Worm (Caenorhabditis elegans): ENCODE results near the gene srh-73.

DNA sequence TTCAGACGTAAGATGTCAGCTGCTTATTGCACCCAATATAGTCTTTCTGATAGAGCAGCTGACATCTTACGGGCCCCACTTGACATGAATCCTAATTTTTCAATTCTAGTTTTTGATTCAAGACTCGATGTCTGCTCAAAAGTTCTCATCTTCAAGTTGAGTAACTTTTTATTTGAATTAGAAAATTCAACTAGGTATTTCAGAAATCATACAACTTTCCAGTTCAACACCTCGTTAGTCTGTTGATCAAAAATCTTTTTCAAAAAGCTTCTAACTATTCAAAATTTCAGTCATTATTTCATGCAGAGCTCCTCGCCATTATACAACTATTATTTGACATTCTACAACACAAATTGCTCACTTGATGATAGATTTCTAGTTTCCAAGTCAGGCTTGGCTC, at the start of gene srh-73:
- no peak for TF ChIP-seq ama-1 (optimal IDR thresholded peaks at IDR 0.05)
- TF ChIP-seq B0310.2 (tag; optimal IDR thresholded peaks at IDR 0.05): no peak
- TF ChIP-seq hmbx-1 (tag; optimal IDR thresholded peaks at IDR 0.05): no peak
- TF ChIP-seq ceh-13 (GFP tag; optimal IDR thresholded peaks at IDR 0.05): no peak
- TF ChIP-seq flt-1 (GFP tag; IDR thresholded peaks at IDR 0.05): no peak
- no peak for TF ChIP-seq tbx-11 (GFP tag; IDR thresholded peaks at IDR 0.05)
- no peak for TF ChIP-seq hnd-1 (tag; optimal IDR thresholded peaks at IDR 0.05)
- TF ChIP-seq ceh-36 (tag; optimal IDR thresholded peaks at IDR 0.05): no peak
- TF ChIP-seq sea-1 (GFP tag; conservative IDR thresholded peaks at IDR 0.05): no peak
- TF ChIP-seq tra-4 (tag; optimal IDR thresholded peaks at IDR 0.05): no peak
- TF ChIP-seq ets-7 (tag; optimal IDR thresholded peaks at IDR 0.05): no peak

Measured in whole organism, early embryonic.